Fruit fly (Drosophila melanogaster) whole organism, pupa: ENCODE results near the gene LanA.
A peak's percentile ranks its signal among the peaks of the same experiment; 100 is the strongest.

Experiments
- CG10348 ChIP-seq: fragments of 200-800 bp; sonication (Bioruptor generic); IDR thresholded peaks from 2 replicates; pipeline ENCODE4 v1.3.6; 2022; ENCODE audit warnings: missing biosample characterization, missing genetic modification characterization
- CG12605 ChIP-seq: fragments of 200-800 bp; sonication (Bioruptor generic); IDR thresholded peaks from 2 replicates; pipeline ENCODE4 v1.3.6; 2022; ENCODE audit warnings: missing biosample characterization, missing genetic modification characterization
- CG13204 ChIP-seq: fragments of 200-800 bp; sonication (Bioruptor generic); optimal IDR thresholded peaks from 2 replicates; lab custom pipeline; 2018; ENCODE audit warnings: missing biosample characterization, mild to moderate bottlenecking, missing genetic modification characterization, moderate library complexity
- CG14655 ChIP-seq: fragments of 200-800 bp; sonication (Bioruptor generic); optimal IDR thresholded peaks from 3 replicates; lab custom pipeline; 2017; ENCODE audit warnings: mild to moderate bottlenecking, missing biosample characterization, missing genetic modification reagents, missing genetic modification characterization
- CG15710 ChIP-seq: fragments of 200-800 bp; sonication (Bioruptor generic); optimal IDR thresholded peaks from 2 replicates; lab custom pipeline; 2018; ENCODE audit warnings: missing biosample characterization, mild to moderate bottlenecking, missing genetic modification characterization, moderate library complexity
- CG17806 ChIP-seq: fragments of 200-800 bp; sonication (Bioruptor generic); optimal IDR thresholded peaks from 2 replicates; lab custom pipeline; 2018; ENCODE audit warnings: missing biosample characterization, mild to moderate bottlenecking, missing genetic modification characterization, moderate library complexity
- CG32121 ChIP-seq: fragments of 200-800 bp; sonication (Bioruptor generic); IDR thresholded peaks from 2 replicates; pipeline ENCODE4 v1.3.6; 2022; ENCODE audit warnings: missing biosample characterization, missing genetic modification characterization
- CG34367 ChIP-seq: fragments of 200-800 bp; sonication (Bioruptor generic); optimal IDR thresholded peaks from 2 replicates; lab custom pipeline; 2018; ENCODE audit warnings: missing biosample characterization, mild to moderate bottlenecking, missing genetic modification characterization
- CG4496 ChIP-seq: fragments of 200-800 bp; sonication (Bioruptor generic); IDR thresholded peaks from 3 replicates; pipeline ENCODE4 v1.3.6; 2022; ENCODE audit warnings: missing biosample characterization, missing genetic modification characterization
- CG8159 ChIP-seq: fragments of 200-800 bp; sonication (Bioruptor generic); optimal IDR thresholded peaks from 3 replicates; lab custom pipeline; 2018; ENCODE audit warnings: missing biosample characterization, mild to moderate bottlenecking, missing genetic modification characterization, moderate library complexity
- CG8301 ChIP-seq: fragments of 200-800 bp; sonication (Bioruptor generic); optimal IDR thresholded peaks from 2 replicates; lab custom pipeline; 2018; ENCODE audit warnings: missing biosample characterization, mild to moderate bottlenecking, missing genetic modification characterization
- CG9948 ChIP-seq: fragments of 200-800 bp; sonication (Bioruptor generic); optimal IDR thresholded peaks from 2 replicates; lab custom pipeline; 2018; ENCODE audit warnings: missing biosample characterization, mild to moderate bottlenecking, missing genetic modification characterization, moderate library complexity
- D1 ChIP-seq: fragments of 200-800 bp; sonication (Bioruptor generic); optimal IDR thresholded peaks from 2 replicates; lab custom pipeline; 2018; ENCODE audit warnings: missing biosample characterization, mild to moderate bottlenecking, missing genetic modification characterization, moderate library complexity
- EcR ChIP-seq: fragments of 200-800 bp; sonication (Bioruptor generic); optimal IDR thresholded peaks from 3 replicates; lab custom pipeline; 2019; ENCODE audit warnings: missing biosample characterization, missing genetic modification characterization, mild to moderate bottlenecking, moderate library complexity, missing genetic modification reagents
- Ets98B ChIP-seq: fragments of 200-800 bp; sonication (Bioruptor generic); IDR thresholded peaks from 2 replicates; pipeline ENCODE4 v1.3.6; 2022; ENCODE audit warnings: missing biosample characterization, missing genetic modification characterization
- Pif1A ChIP-seq: fragments of 200-800 bp; sonication (Bioruptor generic); optimal IDR thresholded peaks from 3 replicates; lab custom pipeline; 2016; ENCODE audit warnings: missing biosample characterization, missing genetic modification characterization
- Pif1B ChIP-seq: fragments of 200-800 bp; sonication (Bioruptor generic); optimal IDR thresholded peaks from 3 replicates; lab custom pipeline; 2016; ENCODE audit warnings: missing biosample characterization, missing genetic modification characterization
- Snoo ChIP-seq: fragments of 200-800 bp; sonication (Bioruptor generic); optimal IDR thresholded peaks from 3 replicates; lab custom pipeline; 2017; ENCODE audit warnings: missing biosample characterization, mild to moderate bottlenecking, missing genetic modification characterization, inconsistent platforms
- fd96Ca ChIP-seq: fragments of 200-800 bp; sonication (Bioruptor generic); IDR thresholded peaks from 3 replicates; pipeline ENCODE4 v1.3.6; 2022; ENCODE audit warnings: missing biosample characterization, missing genetic modification characterization
- gl ChIP-seq: fragments of 200-800 bp; sonication (Bioruptor generic); optimal IDR thresholded peaks from 2 replicates; lab custom pipeline; 2018; ENCODE audit warnings: missing biosample characterization, mild to moderate bottlenecking, missing genetic modification characterization
- rn ChIP-seq: fragments of 200-800 bp; sonication (Bioruptor generic); IDR thresholded peaks from 2 replicates; pipeline ENCODE4 v1.3.6; 2022; ENCODE audit warnings: missing biosample characterization, missing genetic modification characterization

Gene LanA

DNA sequence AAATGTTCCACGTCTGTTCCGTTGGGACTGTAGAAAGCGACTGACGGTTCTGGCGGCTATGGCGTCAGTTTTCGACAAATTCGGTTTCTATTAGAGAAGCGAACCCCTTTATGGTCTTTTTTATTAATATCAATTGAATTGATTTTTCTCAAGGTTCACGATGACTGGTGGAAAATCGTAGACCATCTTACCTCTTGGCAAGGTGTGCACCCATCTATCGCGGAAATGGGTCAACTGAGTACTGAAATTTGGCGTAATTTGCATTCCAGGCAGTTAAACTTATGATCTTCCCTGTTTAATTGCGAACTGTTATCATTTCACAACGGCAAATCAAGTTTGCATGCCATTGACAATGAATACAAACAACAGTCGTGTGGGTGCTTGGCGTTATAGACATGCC, 22.1 kb upstream of the LanA start, which contains the start of gene CG10226:
Gene CG10226 (minus strand): TSS at position 101 of the 400 bp plus-strand sequence.
- TF ChIP-seq Ets98B (no peak), CG8159 (tag; lab: Kevin White, UChicago) (no peak), Pif1A (GFP tag; lab: Kevin White, UChicago) (no peak), CG4496 (GFP tag; lab: Robert Waterston, UW) (no peak), Pif1B (no peak), CG15710 (no peak)

- TF ChIP-seq CG4496 (GFP tag; lab: Robert Waterston, UW) (no peak), rn (no peak), CG9948 (tag; lab: Kevin White, UChicago) (no peak), Pif1B (no peak), CG32121 (GFP tag; lab: Robert Waterston, UW) (no peak), CG13204 (no peak), Ets98B (no peak), CG15710 (no peak), Pif1A (GFP tag; lab: Kevin White, UChicago) (no peak), CG17806 (tag; lab: Kevin White, UChicago) (no peak), CG10348 (GFP tag; lab: Robert Waterston, UW) (no peak), CG12605 (no peak), EcR (GFP tag; lab: Kevin White, UChicago) (no peak), CG8159 (tag; lab: Kevin White, UChicago) (no peak), CG8301 (no peak), D1 (tag; lab: Kevin White, UChicago) (no peak), gl (no peak), CG14655 (GFP tag; lab: Kevin White, UChicago) (no peak), CG34367 (tag; lab: Kevin White, UChicago) (no peak), Snoo (tag; lab: Kevin White, UChicago) (no peak)
- TF ChIP-seq, all 21 proteins: peak for 0
Measured at dm6 chr3L:6234035-6234434, 16.2 kb upstream of the LanA start, which contains the start of gene CG42714. Gene CG42714, minus strand, starts transcription at chr3L:6234056.

DNA sequence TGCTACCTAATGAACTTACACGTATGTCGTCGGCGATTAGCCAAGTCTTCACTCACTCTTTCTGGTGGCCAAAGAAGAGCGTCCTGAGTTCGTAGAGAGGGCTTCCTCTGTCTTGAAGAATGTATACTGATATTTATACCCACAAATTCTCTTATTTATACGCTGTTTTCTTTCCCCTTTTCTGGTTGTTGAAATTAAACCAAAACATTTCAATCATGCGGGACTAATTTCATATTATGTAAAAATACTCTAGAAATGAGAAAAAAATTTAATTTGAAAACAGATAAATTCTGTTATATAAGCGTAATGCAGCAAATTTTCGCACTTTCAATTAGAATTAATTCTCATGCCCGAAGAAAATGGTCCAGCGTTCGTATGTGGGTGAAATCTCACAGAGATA, 15.5 kb upstream of the LanA start, which contains the start of gene BG642312:
Gene BG642312 (minus strand): TSS at position 101 of the 400 bp plus-strand sequence.
- TF ChIP-seq CG13204 (no peak), CG9948 (tag; lab: Kevin White, UChicago) (no peak), CG8159 (tag; lab: Kevin White, UChicago) (no peak), CG14655 (GFP tag; lab: Kevin White, UChicago) (no peak), CG34367 (tag; lab: Kevin White, UChicago) (no peak), fd96Ca (no peak), CG4496 (GFP tag; lab: Robert Waterston, UW) (no peak), Pif1B (no peak)

dm6 chr3L:6232261-6232660, 14.4 kb upstream of the LanA start, which contains the start of gene CG13299:
Gene CG13299, minus strand, starts transcription at chr3L:6232361.
- TF ChIP-seq CG8301 (no peak), gl (no peak), CG10348 (GFP tag; lab: Robert Waterston, UW) (no peak), CG4496 (GFP tag; lab: Robert Waterston, UW) (no peak)

DNA sequence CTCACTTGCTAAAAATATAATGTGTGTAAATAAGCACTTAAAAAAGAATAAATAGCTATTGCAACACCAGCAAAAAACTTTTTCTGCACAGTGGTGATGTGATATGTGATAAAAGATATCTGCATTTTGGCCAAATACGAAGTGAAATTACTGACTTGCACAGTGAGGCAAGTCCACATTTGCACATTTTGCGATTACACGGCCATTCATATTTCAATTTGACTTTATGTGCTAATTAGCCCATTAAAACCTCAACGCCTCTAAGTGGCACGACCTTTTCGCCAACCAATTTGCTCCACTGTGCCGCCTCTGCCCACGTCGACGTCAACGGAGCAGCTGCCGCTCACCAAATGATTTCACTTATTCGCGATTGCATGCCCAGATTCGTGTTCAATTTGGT, 2.4 kb upstream of the LanA start, which contains the start of gene CG33946:
Gene CG33946 (plus strand): TSS at position 392 of the 400 bp plus-strand sequence.
- TF ChIP-seq CG32121 (GFP tag; lab: Robert Waterston, UW) (peak; percentile 76), CG10348 (GFP tag; lab: Robert Waterston, UW) (peak; percentile 57; the same call in 1 of the 2 replicates), CG8159 (tag; lab: Kevin White, UChicago) (no peak), CG4496 (GFP tag; lab: Robert Waterston, UW) (peak; percentile 86), Ets98B (peak; percentile 55), CG12605 (peak; percentile 50), rn (peak; percentile 54), fd96Ca (peak; percentile 86), D1 (tag; lab: Kevin White, UChicago) (no peak), CG9948 (tag; lab: Kevin White, UChicago) (peak; percentile 41), CG17806 (tag; lab: Kevin White, UChicago) (peak; percentile 35), CG14655 (GFP tag; lab: Kevin White, UChicago) (peak; percentile 70), EcR (GFP tag; lab: Kevin White, UChicago) (no peak), CG8301 (peak; percentile 63), Snoo (tag; lab: Kevin White, UChicago) (peak; percentile 66)

DNA sequence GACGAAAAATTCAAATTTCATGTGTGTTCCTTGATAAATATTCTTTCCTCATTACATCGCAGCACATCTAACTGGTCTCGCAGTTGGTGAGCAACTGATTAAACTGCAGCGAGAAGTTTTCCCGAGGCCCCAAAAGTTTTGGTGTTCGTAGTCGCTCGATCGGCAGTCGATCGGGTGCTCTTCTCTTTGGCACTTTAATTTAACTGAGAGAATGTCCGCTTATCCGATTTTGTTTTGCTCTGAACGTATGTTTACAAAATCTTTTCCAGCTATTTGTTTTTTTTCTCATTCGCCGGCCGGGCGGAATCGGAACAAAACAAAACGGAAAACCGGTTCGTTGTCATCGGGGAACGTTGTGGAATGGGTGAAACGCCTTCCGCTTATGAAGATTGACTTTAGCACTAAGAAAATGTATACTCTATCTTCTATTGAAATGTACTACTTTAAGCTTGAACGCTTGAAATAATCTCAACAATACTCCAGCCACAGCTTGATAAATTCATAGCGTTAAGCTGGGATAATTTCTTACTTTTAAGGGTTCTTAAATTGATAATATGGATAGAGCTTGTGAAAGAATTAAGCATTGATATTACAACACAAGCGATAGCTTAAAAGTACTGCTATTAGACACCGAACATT, 814 bp upstream of the LanA start:
- peak; percentile 49 for TF ChIP-seq Pif1A (GFP tag; lab: Kevin White, UChicago)
- TF ChIP-seq Snoo (tag; lab: Kevin White, UChicago), result peak; percentile 7
- peak; percentile 11 for TF ChIP-seq CG13204
- peak; percentile 35 for TF ChIP-seq CG8159 (tag; lab: Kevin White, UChicago)
- no peak for TF ChIP-seq CG14655 (GFP tag; lab: Kevin White, UChicago)
- peak; percentile 84 for TF ChIP-seq CG12605
- peak; percentile 19 for TF ChIP-seq CG15710
- peak; percentile 68; the same call in 1 of the 2 replicates for TF ChIP-seq Ets98B
- no peak for TF ChIP-seq D1 (tag; lab: Kevin White, UChicago)
- TF ChIP-seq Pif1B, result peak; percentile 49
- TF ChIP-seq gl, result peak; percentile 61
- no peak for TF ChIP-seq CG32121 (GFP tag; lab: Robert Waterston, UW)
- TF ChIP-seq CG4496 (GFP tag; lab: Robert Waterston, UW), result peak; percentile 66; the same call in 2 of the 3 replicates
- peak; percentile 57 for TF ChIP-seq EcR (GFP tag; lab: Kevin White, UChicago)
